Comparison of ENCODE assay signal across 1 fruit fly cellular context in genomic region chrX:6295129-6295539, dm6.
TF ChIP-seq lines count a peak whose summit lies in the region.

Gene CG15891, minus strand, starts transcription at chrX:6295345.
Gene CG3815, plus strand, starts transcription at chrX:6295389.

TF ChIP-seq in whole organism, embryonic, 481 proteins besides CTCF, POLR2A, EP300 and RAD21 (continued from another document and continues in another):
- TF ChIP-seq CG17612 (GFP tag; IDR thresholded peaks at IDR 0.05; lab: Robert Waterston, UW): no peak
- TF ChIP-seq ham (GFP tag; IDR thresholded peaks at IDR 0.05; lab: Robert Waterston, UW): 0 out of 2 replicates have a peak, but pooled peaks have one; percentile 8
- 0 out of 2 replicates have a peak, but pooled peaks have one; percentile 12 for TF ChIP-seq E2f1 (GFP tag; IDR thresholded peaks at IDR 0.05; lab: Robert Waterston, UW)
- peak; percentile 37 for TF ChIP-seq CG10654 (GFP tag; optimal IDR thresholded peaks at IDR 0.05; lab: Kevin White, UChicago)
- TF ChIP-seq Mad (GFP tag; optimal IDR thresholded peaks at IDR 0.05; lab: Kevin White, UChicago): peak; percentile 12
- TF ChIP-seq Trl (optimal IDR thresholded peaks at IDR 0.05; lab: Kevin White, UChicago): no peak
- TF ChIP-seq Trl (GFP tag; optimal IDR thresholded peaks at IDR 0.05; lab: Kevin White, UChicago): peak; percentile 49
- TF ChIP-seq gro (GFP tag; optimal IDR thresholded peaks at IDR 0.05; lab: Kevin White, UChicago): peak; percentile 18
- no peak for TF ChIP-seq ac (GFP tag; optimal IDR thresholded peaks at IDR 0.05; lab: Kevin White, UChicago)
- no peak for TF ChIP-seq sc (optimal IDR thresholded peaks at IDR 0.05; lab: Kevin White, UChicago)
- TF ChIP-seq sc (GFP tag; optimal IDR thresholded peaks at IDR 0.05; lab: Kevin White, UChicago): no peak
- TF ChIP-seq gsb-n (tag; optimal IDR thresholded peaks at IDR 0.05; lab: Kevin White, UChicago): no peak
- no peak for TF ChIP-seq CG5180 (GFP tag; optimal IDR thresholded peaks at IDR 0.05; lab: Kevin White, UChicago)
- no peak for TF ChIP-seq CG3838 (GFP tag; optimal IDR thresholded peaks at IDR 0.05; lab: Kevin White, UChicago)
- peak; percentile 16 for TF ChIP-seq az2 (GFP tag; optimal IDR thresholded peaks at IDR 0.05; lab: Kevin White, UChicago)
- TF ChIP-seq wek (GFP tag; optimal IDR thresholded peaks at IDR 0.05; lab: Kevin White, UChicago): peak; percentile 27
- peak; percentile 23 for TF ChIP-seq her (GFP tag; optimal IDR thresholded peaks at IDR 0.05; lab: Kevin White, UChicago)
- 0 out of 4 replicates have a peak, but pooled peaks have one; percentile 34 for TF ChIP-seq chinmo (GFP tag; IDR thresholded peaks at IDR 0.05; lab: Robert Waterston, UW; ENCODE audit: partially characterized antibody)
- TF ChIP-seq psq (GFP tag; optimal IDR thresholded peaks at IDR 0.05; lab: Kevin White, UChicago): no peak
- TF ChIP-seq Max (GFP tag; optimal IDR thresholded peaks at IDR 0.05; lab: Kevin White, UChicago): peak; percentile 2
- TF ChIP-seq jumu (GFP tag; optimal IDR thresholded peaks at IDR 0.05; lab: Kevin White, UChicago): peak; percentile 40
- no peak for TF ChIP-seq Deaf1 (tag; optimal IDR thresholded peaks at IDR 0.05; lab: Kevin White, UChicago)
- no peak for TF ChIP-seq lab (GFP tag; optimal IDR thresholded peaks at IDR 0.05; lab: Kevin White, UChicago)
- no peak for TF ChIP-seq ro (GFP tag; IDR thresholded peaks at IDR 0.05; lab: Robert Waterston, UW)
- peak; percentile 49; the same call in 1 of the 3 replicates for TF ChIP-seq tgo (GFP tag; IDR thresholded peaks at IDR 0.05; lab: Robert Waterston, UW)
- no peak for TF ChIP-seq dati (GFP tag; IDR thresholded peaks at IDR 0.05; lab: Robert Waterston, UW)
- TF ChIP-seq esg (GFP tag; conservative IDR thresholded peaks at IDR 0.05; lab: Robert Waterston, UW): 0 out of 2 replicates have a peak, but pooled peaks have one; percentile 42
- peak; percentile 51 for TF ChIP-seq CHES-1-like (GFP tag; optimal IDR thresholded peaks at IDR 0.05; lab: Kevin White, UChicago)
- TF ChIP-seq Nf-YC (tag; optimal IDR thresholded peaks at IDR 0.05; lab: Kevin White, UChicago): peak; percentile 67
- TF ChIP-seq ewg (GFP tag; optimal IDR thresholded peaks at IDR 0.05; lab: Kevin White, UChicago): peak; percentile 93
- TF ChIP-seq nmo (GFP tag; optimal IDR thresholded peaks at IDR 0.05; lab: Kevin White, UChicago): peak; percentile 78
- peak; percentile 82 for TF ChIP-seq CG15514 (GFP tag; optimal IDR thresholded peaks at IDR 0.05; lab: Kevin White, UChicago)
- TF ChIP-seq Nf-YA (GFP tag; IDR thresholded peaks at IDR 0.05; lab: Robert Waterston, UW): no peak
- 0 out of 2 replicates have a peak, but pooled peaks have one; percentile 8 for TF ChIP-seq CG42726 (GFP tag; IDR thresholded peaks at IDR 0.05; lab: Robert Waterston, UW; ENCODE audit: partially characterized antibody)
- TF ChIP-seq pita (GFP tag; optimal IDR thresholded peaks at IDR 0.05; lab: Kevin White, UChicago): no peak
- no peak for TF ChIP-seq Meics (GFP tag; optimal IDR thresholded peaks at IDR 0.05; lab: Kevin White, UChicago)
- TF ChIP-seq seq (GFP tag; IDR thresholded peaks at IDR 0.05; lab: Robert Waterston, UW): no peak
- no peak for TF ChIP-seq CG5245 (GFP tag; optimal IDR thresholded peaks at IDR 0.05; lab: Kevin White, UChicago)
- TF ChIP-seq grau (tag; optimal IDR thresholded peaks at IDR 0.05; lab: Kevin White, UChicago): peak; percentile 70
- TF ChIP-seq Lim3 (GFP tag; IDR thresholded peaks at IDR 0.05; lab: Robert Waterston, UW): no peak
- no peak for TF ChIP-seq pfk (GFP tag; optimal IDR thresholded peaks at IDR 0.05; lab: Kevin White, UChicago)
- TF ChIP-seq CG7745 (tag; optimal IDR thresholded peaks at IDR 0.05; lab: Kevin White, UChicago): no peak
- no peak for TF ChIP-seq CG6254 (GFP tag; optimal IDR thresholded peaks at IDR 0.05; lab: Kevin White, UChicago)
- TF ChIP-seq Spps (tag; optimal IDR thresholded peaks at IDR 0.05; lab: Kevin White, UChicago): no peak
- TF ChIP-seq slou (GFP tag; optimal IDR thresholded peaks at IDR 0.05; lab: Kevin White, UChicago): no peak
- TF ChIP-seq dpn (GFP tag; optimal IDR thresholded peaks at IDR 0.05; lab: Kevin White, UChicago): peak; percentile 48 to 53
- TF ChIP-seq Dfd (GFP tag; optimal IDR thresholded peaks at IDR 0.05; lab: Kevin White, UChicago): no peak
- TF ChIP-seq Ravus (GFP tag; IDR thresholded peaks at IDR 0.05; lab: Robert Waterston, UW): no peak
- no peak for TF ChIP-seq mld (GFP tag; IDR thresholded peaks at IDR 0.05; lab: Robert Waterston, UW; ENCODE audit: partially characterized antibody)
- no peak; the same call in none of the 3 replicates for TF ChIP-seq CG17361 (GFP tag; IDR thresholded peaks at IDR 0.05; lab: Robert Waterston, UW)
- TF ChIP-seq CG12769 (tag; optimal IDR thresholded peaks at IDR 0.05; lab: Kevin White, UChicago): no peak
- TF ChIP-seq Dp (GFP tag; optimal IDR thresholded peaks at IDR 0.05; lab: Kevin White, UChicago): peak; percentile 18
- TF ChIP-seq CG4328 (GFP tag; optimal IDR thresholded peaks at IDR 0.05; lab: Kevin White, UChicago): no peak
- no peak for TF ChIP-seq MTF-1 (GFP tag; optimal IDR thresholded peaks at IDR 0.05; lab: Kevin White, UChicago; ENCODE audit: borderline replicate concordance)
- peak; percentile 77 for TF ChIP-seq CoRest (tag; optimal IDR thresholded peaks at IDR 0.05; lab: Kevin White, UChicago)
- no peak for TF ChIP-seq otp (GFP tag; IDR thresholded peaks at IDR 0.05; lab: Robert Waterston, UW)
- no peak for TF ChIP-seq CG4707 (GFP tag; optimal IDR thresholded peaks at IDR 0.05; lab: Kevin White, UChicago)
- TF ChIP-seq Myb (GFP tag; optimal IDR thresholded peaks at IDR 0.05; lab: Kevin White, UChicago): peak; percentile 91
- 0 out of 3 replicates have a peak, but pooled peaks have one; percentile 48 for TF ChIP-seq Opbp (GFP tag; IDR thresholded peaks at IDR 0.05; lab: Robert Waterston, UW; ENCODE audit: partially characterized antibody)
- TF ChIP-seq Sox102F (GFP tag; optimal IDR thresholded peaks at IDR 0.05; lab: Kevin White, UChicago): no peak
- TF ChIP-seq CG31441 (GFP tag; IDR thresholded peaks at IDR 0.05; lab: Robert Waterston, UW): no peak; the same call in 1 of the 2 replicates
- TF ChIP-seq CG1024 (GFP tag; IDR thresholded peaks at IDR 0.05; lab: Robert Waterston, UW): no peak
- no peak for TF ChIP-seq abd-A (tag; optimal IDR thresholded peaks at IDR 0.05; lab: Kevin White, UChicago)
- TF ChIP-seq ftz-f1 (GFP tag; optimal IDR thresholded peaks at IDR 0.05; lab: Kevin White, UChicago): no peak
- TF ChIP-seq CG4424 (GFP tag; optimal IDR thresholded peaks at IDR 0.05; lab: Kevin White, UChicago): peak; percentile 7
- TF ChIP-seq bsh (GFP tag; optimal IDR thresholded peaks at IDR 0.05; lab: Kevin White, UChicago): peak in 1 of 2 experiments; percentile 41
- TF ChIP-seq CG11696 (GFP tag; IDR thresholded peaks at IDR 0.05; lab: Robert Waterston, UW): no peak
- peak; percentile 42; the same call in 1 of the 2 replicates for TF ChIP-seq CG6272 (GFP tag; IDR thresholded peaks at IDR 0.05; lab: Robert Waterston, UW)
- no peak for TF ChIP-seq ttk (GFP tag; IDR thresholded peaks at IDR 0.05; lab: Robert Waterston, UW)
- peak; percentile 33 for TF ChIP-seq p53 (GFP tag; optimal IDR thresholded peaks at IDR 0.05; lab: Kevin White, UChicago)
- no peak for TF ChIP-seq CG1602 (GFP tag; optimal IDR thresholded peaks at IDR 0.05; lab: Kevin White, UChicago)
- peak; percentile 51 for TF ChIP-seq nerfin-1 (tag; optimal IDR thresholded peaks at IDR 0.05; lab: Kevin White, UChicago)
- no peak for TF ChIP-seq CG16779 (GFP tag; IDR thresholded peaks at IDR 0.05; lab: Robert Waterston, UW)
- no peak for TF ChIP-seq Blimp-1 (GFP tag; optimal IDR thresholded peaks at IDR 0.05; lab: Kevin White, UChicago)
- no peak for TF ChIP-seq hkb (optimal IDR thresholded peaks at IDR 0.05; lab: Kevin White, UChicago)
- TF ChIP-seq hkb (GFP tag; IDR thresholded peaks at IDR 0.05; lab: Robert Waterston, UW): 0 out of 2 replicates have a peak, but pooled peaks have one; percentile 21
- no peak for TF ChIP-seq trh (GFP tag; optimal IDR thresholded peaks at IDR 0.05; lab: Kevin White, UChicago)
- no peak for TF ChIP-seq Hmx (GFP tag; optimal IDR thresholded peaks at IDR 0.05; lab: Kevin White, UChicago)
- no peak for TF ChIP-seq CG15073 (GFP tag; optimal IDR thresholded peaks at IDR 0.05; lab: Kevin White, UChicago)
- TF ChIP-seq hth (optimal IDR thresholded peaks at IDR 0.05; lab: Kevin White, UChicago): no peak
- TF ChIP-seq emc (GFP tag; optimal IDR thresholded peaks at IDR 0.05; lab: Kevin White, UChicago): no peak
- TF ChIP-seq NFAT (GFP tag; IDR thresholded peaks at IDR 0.05; lab: Robert Waterston, UW): no peak
- TF ChIP-seq danr (GFP tag; IDR thresholded peaks at IDR 0.05; lab: Robert Waterston, UW): no peak
- peak; percentile 81 for TF ChIP-seq sens (GFP tag; lab: Kevin White, UChicago)
- TF ChIP-seq yki (optimal IDR thresholded peaks at IDR 0.05; lab: Kevin White, UChicago): no peak
- TF ChIP-seq Hr51 (GFP tag; optimal IDR thresholded peaks at IDR 0.05; lab: Kevin White, UChicago): no peak
- peak; percentile 22 for TF ChIP-seq Antp (GFP tag; optimal IDR thresholded peaks at IDR 0.05; lab: Kevin White, UChicago)
- TF ChIP-seq sug (tag; optimal IDR thresholded peaks at IDR 0.05; lab: Kevin White, UChicago): peak; percentile 76
- TF ChIP-seq pros (GFP tag; optimal IDR thresholded peaks at IDR 0.05; lab: Kevin White, UChicago): no peak
- no peak for TF ChIP-seq Doc2 (GFP tag; IDR thresholded peaks at IDR 0.05; lab: Robert Waterston, UW)
- TF ChIP-seq br (optimal IDR thresholded peaks at IDR 0.05; lab: Kevin White, UChicago): no peak
- no peak for TF ChIP-seq Hr39 (optimal IDR thresholded peaks at IDR 0.05; lab: Kevin White, UChicago)
- peak; percentile 33; the same call in 1 of the 3 replicates for TF ChIP-seq croc (GFP tag; conservative IDR thresholded peaks at IDR 0.05; lab: Robert Waterston, UW)
- TF ChIP-seq CG4404 (GFP tag; IDR thresholded peaks at IDR 0.05; lab: Robert Waterston, UW): peak; percentile 54; the same call in 1 of the 2 replicates
- no peak for TF ChIP-seq cato (GFP tag; optimal IDR thresholded peaks at IDR 0.05; lab: Kevin White, UChicago; ENCODE audit: borderline replicate concordance)
- peak; percentile 51 for TF ChIP-seq sisA (GFP tag; IDR thresholded peaks at IDR 0.05; lab: Robert Waterston, UW)
- TF ChIP-seq CG3726 (GFP tag; IDR thresholded peaks at IDR 0.05; lab: Robert Waterston, UW): no peak
- TF ChIP-seq dimm (GFP tag; IDR thresholded peaks at IDR 0.05; lab: Robert Waterston, UW): no peak
- TF ChIP-seq shn (GFP tag; optimal IDR thresholded peaks at IDR 0.05; lab: Kevin White, UChicago): peak; percentile 53
- no peak for TF ChIP-seq sd (tag; optimal IDR thresholded peaks at IDR 0.05; lab: Kevin White, UChicago)
- peak; percentile 93 for TF ChIP-seq MBD-R2 (GFP tag; IDR thresholded peaks at IDR 0.05; lab: Robert Waterston, UW)
- TF ChIP-seq amos (GFP tag; IDR thresholded peaks at IDR 0.05; lab: Robert Waterston, UW; ENCODE audit: partially characterized antibody): peak; percentile 54
- peak; percentile 12 for TF ChIP-seq nom (GFP tag; optimal IDR thresholded peaks at IDR 0.05; lab: Kevin White, UChicago)
- peak; percentile 70 for TF ChIP-seq BEAF-32 (GFP tag; optimal IDR thresholded peaks at IDR 0.05; lab: Kevin White, UChicago)
- TF ChIP-seq BtbVII (GFP tag; optimal IDR thresholded peaks at IDR 0.05; lab: Kevin White, UChicago): no peak
- TF ChIP-seq CG16813 (GFP tag; IDR thresholded peaks at IDR 0.05; lab: Robert Waterston, UW; ENCODE audit: partially characterized antibody): peak; percentile 46; the same call in 2 of the 3 replicates
- TF ChIP-seq CG3995 (GFP tag; optimal IDR thresholded peaks at IDR 0.05; lab: Kevin White, UChicago): peak; percentile 49
- TF ChIP-seq CG13123 (GFP tag; optimal IDR thresholded peaks at IDR 0.05; lab: Kevin White, UChicago): no peak
- TF ChIP-seq ranshi (GFP tag; IDR thresholded peaks at IDR 0.05; lab: Robert Waterston, UW): peak; percentile 36; the same call in 1 of the 2 replicates
- TF ChIP-seq CG8924 (tag; optimal IDR thresholded peaks at IDR 0.05; lab: Kevin White, UChicago): peak; percentile 55
- TF ChIP-seq Ets65A (GFP tag; lab: Kevin White, UChicago): peak; percentile 94
- TF ChIP-seq rib (GFP tag; IDR thresholded peaks at IDR 0.05; lab: Robert Waterston, UW): 0 out of 2 replicates have a peak, but pooled peaks have one; percentile 19
- no peak for TF ChIP-seq sima (GFP tag; optimal IDR thresholded peaks at IDR 0.05; lab: Kevin White, UChicago)
- TF ChIP-seq ap (GFP tag; IDR thresholded peaks at IDR 0.05; lab: Robert Waterston, UW): no peak
- TF ChIP-seq CG11695 (GFP tag; IDR thresholded peaks at IDR 0.05; lab: Robert Waterston, UW): no peak
- peak; percentile 31 for TF ChIP-seq Chrac-16 (GFP tag; optimal IDR thresholded peaks at IDR 0.05; lab: Kevin White, UChicago)
- TF ChIP-seq CG1792 (GFP tag; optimal IDR thresholded peaks at IDR 0.05; lab: Kevin White, UChicago): peak; percentile 25
- TF ChIP-seq CG8089 (GFP tag; optimal IDR thresholded peaks at IDR 0.05; lab: Kevin White, UChicago): no peak
- TF ChIP-seq gt (GFP tag; IDR thresholded peaks at IDR 0.05; lab: Robert Waterston, UW): 0 out of 2 replicates have a peak, but pooled peaks have one; percentile 13
- TF ChIP-seq YL-1 (GFP tag; optimal IDR thresholded peaks at IDR 0.05; lab: Kevin White, UChicago): peak; percentile 60
- TF ChIP-seq Vsx1 (GFP tag; optimal IDR thresholded peaks at IDR 0.05; lab: Kevin White, UChicago): no peak
- no peak for TF ChIP-seq Tbp (GFP tag; optimal IDR thresholded peaks at IDR 0.05; lab: Kevin White, UChicago)
- TF ChIP-seq Sox100B (GFP tag; optimal IDR thresholded peaks at IDR 0.05; lab: Kevin White, UChicago): no peak
- TF ChIP-seq Scr (GFP tag; IDR thresholded peaks at IDR 0.05; lab: Robert Waterston, UW; ENCODE audit: partially characterized antibody): peak; percentile 55; the same call in 1 of the 2 replicates
- TF ChIP-seq CG6765 (GFP tag; optimal IDR thresholded peaks at IDR 0.05; lab: Kevin White, UChicago): no peak
- 0 out of 2 replicates have a peak, but pooled peaks have one; percentile 7 for TF ChIP-seq ara (GFP tag; IDR thresholded peaks at IDR 0.05; lab: Robert Waterston, UW)
- TF ChIP-seq ken (GFP tag; IDR thresholded peaks at IDR 0.05; lab: Robert Waterston, UW): 0 out of 3 replicates have a peak, but pooled peaks have one; percentile 27
- peak; percentile 97 for TF ChIP-seq Sry-β (GFP tag; optimal IDR thresholded peaks at IDR 0.05; lab: Kevin White, UChicago)
- TF ChIP-seq btn (GFP tag; optimal IDR thresholded peaks at IDR 0.05; lab: Kevin White, UChicago): no peak
- peak; percentile 67 for TF ChIP-seq CG13775 (GFP tag; optimal IDR thresholded peaks at IDR 0.05; lab: Kevin White, UChicago)
